Fruit fly (Drosophila melanogaster) whole organism, embryonic: ENCODE measurements around the gene Cyp18a1.

Experiments
- Adf1 ChIP-seq: fragments of 200-800 bp; sonication (Bioruptor generic); IDR thresholded peaks from 2 replicates; pipeline ENCODE4 v1.3.6; 2022; ENCODE audit warnings: missing biosample characterization, missing genetic modification characterization
- Antp ChIP-seq: fragments of 200-800 bp; sonication (Bioruptor generic); optimal IDR thresholded peaks from 3 replicates; lab custom pipeline; 2016; ENCODE audit warnings: missing biosample characterization, missing genetic modification characterization
- Atf-2 ChIP-seq: fragments of 200-800 bp; sonication (Bioruptor generic); optimal IDR thresholded peaks from 2 replicates; lab custom pipeline; 2016; ENCODE audit warnings: missing biosample characterization, missing genetic modification characterization
- BEAF-32 ChIP-seq: fragments of 200-800 bp; sonication (Bioruptor generic); optimal IDR thresholded peaks from 3 replicates; lab custom pipeline; 2017; ENCODE audit warnings: missing biosample characterization, missing genetic modification characterization, mild to moderate bottlenecking, moderate library complexity, missing genetic modification reagents
- Bgb ChIP-seq: fragments of 200-800 bp; sonication (Bioruptor generic); IDR thresholded peaks from 2 replicates; pipeline ENCODE4 v1.3.6; 2022; ENCODE audit warnings: missing biosample characterization, missing genetic modification characterization; ENCODE audit not compliant: partially characterized antibody
- Blimp-1 ChIP-seq: fragments of 200-800 bp; sonication (Bioruptor generic); optimal IDR thresholded peaks from 3 replicates; lab custom pipeline; 2018; ENCODE audit warnings: missing biosample characterization, missing genetic modification characterization, mild to moderate bottlenecking, moderate library complexity, missing genetic modification reagents
- BtbVII ChIP-seq: fragments of 200-800 bp; sonication (Bioruptor generic); optimal IDR thresholded peaks from 3 replicates; lab custom pipeline; 2017; ENCODE audit warnings: missing biosample characterization, mild to moderate bottlenecking, missing genetic modification characterization
- CG10543 ChIP-seq: fragments of 200-800 bp; sonication (Bioruptor generic); optimal IDR thresholded peaks from 3 replicates; lab custom pipeline; 2017; ENCODE audit warnings: missing biosample characterization, mild to moderate bottlenecking, missing genetic modification characterization, moderate library complexity
- CG11504 ChIP-seq: fragments of 200-800 bp; sonication (Bioruptor generic); optimal IDR thresholded peaks from 3 replicates; lab custom pipeline; 2019; ENCODE audit warnings: missing biosample characterization, mild to moderate bottlenecking, missing genetic modification characterization, moderate library complexity
- CG12769 ChIP-seq: fragments of 200-800 bp; sonication (Bioruptor generic); optimal IDR thresholded peaks from 2 replicates; lab custom pipeline; 2019; ENCODE audit warnings: missing biosample characterization, mild to moderate bottlenecking, missing genetic modification characterization, moderate library complexity
- CG13287 ChIP-seq: fragments of 200-800 bp; sonication (Bioruptor generic); IDR thresholded peaks from 2 replicates; pipeline ENCODE4 v1.3.6; 2022; ENCODE audit warnings: missing biosample characterization, missing genetic modification characterization; ENCODE audit not compliant: partially characterized antibody
- CG13424 ChIP-seq: fragments of 200-800 bp; sonication (Bioruptor generic); optimal IDR thresholded peaks from 2 replicates; lab custom pipeline; 2019; ENCODE audit warnings: missing biosample characterization, mild to moderate bottlenecking, missing genetic modification characterization, moderate library complexity
- CG14050 ChIP-seq: fragments of 200-800 bp; sonication (Bioruptor generic); IDR thresholded peaks from 3 replicates; pipeline ENCODE4 v1.3.6; 2022; ENCODE audit warnings: missing biosample characterization, missing genetic modification characterization
- CG1602 ChIP-seq: fragments of 200-800 bp; sonication (Bioruptor generic); optimal IDR thresholded peaks from 3 replicates; lab custom pipeline; 2016; ENCODE audit warnings: missing biosample characterization, missing genetic modification characterization
- CG16815 ChIP-seq: fragments of 200-800 bp; sonication (Bioruptor generic); optimal IDR thresholded peaks from 3 replicates; lab custom pipeline; 2017; ENCODE audit warnings: missing biosample characterization, mild to moderate bottlenecking, missing genetic modification characterization
- CG16863 ChIP-seq: fragments of 200-800 bp; sonication (Bioruptor generic); optimal IDR thresholded peaks from 3 replicates; lab custom pipeline; 2016; ENCODE audit warnings: missing biosample characterization, missing genetic modification characterization
- CG2875 ChIP-seq: fragments of 200-800 bp; sonication (Bioruptor generic); optimal IDR thresholded peaks from 2 replicates; lab custom pipeline; 2017; ENCODE audit warnings: missing biosample characterization, mild to moderate bottlenecking, missing genetic modification characterization, missing genetic modification reagents
- CG30020 ChIP-seq: fragments of 200-800 bp; optimal IDR thresholded peaks from 2 replicates; lab custom pipeline; 2019; ENCODE audit warnings: missing biosample characterization, mild to moderate bottlenecking, missing genetic modification characterization, moderate library complexity
- CG3163 ChIP-seq: fragments of 200-800 bp; sonication (Bioruptor generic); optimal IDR thresholded peaks from 3 replicates; lab custom pipeline; 2016; ENCODE audit warnings: missing biosample characterization, missing genetic modification characterization
- CG4328 ChIP-seq: fragments of 200-800 bp; sonication (Bioruptor generic); optimal IDR thresholded peaks from 3 replicates; lab custom pipeline; 2017; ENCODE audit warnings: missing biosample characterization, missing genetic modification reagents, missing genetic modification characterization
- CG5180 ChIP-seq: fragments of 200-800 bp; sonication (Bioruptor generic); optimal IDR thresholded peaks from 3 replicates; lab custom pipeline; 2017; ENCODE audit warnings: missing biosample characterization, missing genetic modification characterization, mild to moderate bottlenecking, moderate library complexity, missing genetic modification reagents
- CG6175 ChIP-seq: fragments of 200-800 bp; sonication (Bioruptor generic); IDR thresholded peaks from 3 replicates; pipeline ENCODE4 v1.3.6; 2022; ENCODE audit warnings: missing biosample characterization, missing genetic modification characterization
- CG7556 ChIP-seq: fragments of 200-800 bp; sonication (Bioruptor generic); optimal IDR thresholded peaks from 2 replicates; lab custom pipeline; 2017; ENCODE audit warnings: missing biosample characterization, mild to moderate bottlenecking, missing genetic modification characterization
- CG7745 ChIP-seq: fragments of 200-800 bp; sonication (Bioruptor generic); optimal IDR thresholded peaks from 2 replicates; lab custom pipeline; 2018; ENCODE audit warnings: missing biosample characterization, mild to moderate bottlenecking, missing genetic modification characterization, moderate library complexity
- CG8359 ChIP-seq: fragments of 200-800 bp; sonication (Bioruptor generic); optimal IDR thresholded peaks from 2 replicates; lab custom pipeline; 2017; ENCODE audit warnings: missing biosample characterization, mild to moderate bottlenecking, missing genetic modification characterization, borderline replicate concordance
- CG9727 ChIP-seq: fragments of 200-800 bp; sonication (Bioruptor generic); optimal IDR thresholded peaks from 3 replicates; lab custom pipeline; 2017; ENCODE audit warnings: missing biosample characterization, mild to moderate bottlenecking, missing genetic modification characterization
- D19B ChIP-seq: fragments of 200-800 bp; sonication (Bioruptor generic); optimal IDR thresholded peaks from 2 replicates; lab custom pipeline; 2017; ENCODE audit warnings: missing biosample characterization, mild to moderate bottlenecking, missing genetic modification characterization
- Deaf1 ChIP-seq: fragments of 200-800 bp; optimal IDR thresholded peaks from 3 replicates; lab custom pipeline; 2019; ENCODE audit warnings: missing biosample characterization, mild to moderate bottlenecking, missing genetic modification characterization, moderate library complexity
- HLH3B ChIP-seq: fragments of 200-800 bp; sonication (Bioruptor generic); IDR thresholded peaks from 2 replicates; pipeline ENCODE4 v1.3.6; 2022; ENCODE audit warnings: missing biosample characterization, missing genetic modification characterization
- Med ChIP-seq: fragments of 200-800 bp; sonication (Bioruptor generic); peaks from one replicate; lab custom pipeline; 2016; ENCODE audit warnings: missing biosample characterization, missing genetic modification characterization, mild to moderate bottlenecking, inconsistent platforms, moderate library complexity
- Mes4 ChIP-seq: fragments of 200-800 bp; sonication (Bioruptor generic); optimal IDR thresholded peaks from 2 replicates; lab custom pipeline; 2016; ENCODE audit warnings: missing biosample characterization, missing genetic modification characterization
- NFAT ChIP-seq: fragments of 200-800 bp; sonication (Bioruptor generic); IDR thresholded peaks from 2 replicates; pipeline ENCODE4 v1.3.6; 2022; ENCODE audit warnings: missing biosample characterization, missing genetic modification characterization
- Nf-YC ChIP-seq: fragments of 200-800 bp; optimal IDR thresholded peaks from 3 replicates; lab custom pipeline; 2019; ENCODE audit warnings: missing biosample characterization, mild to moderate bottlenecking, missing genetic modification characterization, moderate library complexity
- Ravus ChIP-seq: fragments of 200-800 bp; sonication (Bioruptor generic); IDR thresholded peaks from 2 replicates; pipeline ENCODE4 v1.3.6; 2022; ENCODE audit warnings: missing biosample characterization, missing genetic modification characterization
- crol ChIP-seq: fragments of 200-800 bp; sonication (Bioruptor generic); IDR thresholded peaks from 2 replicates; pipeline ENCODE4 v1.3.6; 2022; ENCODE audit warnings: missing biosample characterization, missing genetic modification characterization
- en ChIP-seq: fragments of 200-800 bp; sonication (Bioruptor generic); optimal IDR thresholded peaks from 2 replicates; lab custom pipeline; 2016; ENCODE audit warnings: missing biosample characterization, missing genetic modification characterization
- ewg ChIP-seq: fragments of 200-800 bp; sonication (Bioruptor generic); optimal IDR thresholded peaks from 3 replicates; lab custom pipeline; 2017; ENCODE audit warnings: mild to moderate bottlenecking, missing biosample characterization, missing genetic modification reagents, missing genetic modification characterization
- fru ChIP-seq: fragments of >200 bp; optimal IDR thresholded peaks from 2 replicates; lab custom pipeline; 2017
- kah ChIP-seq: fragments of 200-800 bp; sonication (Bioruptor generic); optimal IDR thresholded peaks from 2 replicates; lab custom pipeline; 2018; ENCODE audit warnings: missing biosample characterization, mild to moderate bottlenecking, missing genetic modification characterization
- klu ChIP-seq: fragments of 200-800 bp; sonication (Bioruptor generic); IDR thresholded peaks from 2 replicates; pipeline ENCODE4 v1.3.6; 2022; ENCODE audit warnings: missing biosample characterization, missing genetic modification characterization
- mld ChIP-seq: fragments of 200-800 bp; sonication (Bioruptor generic); IDR thresholded peaks from 3 replicates; pipeline ENCODE4 v1.3.6; 2022; ENCODE audit warnings: missing biosample characterization, missing genetic modification characterization; ENCODE audit not compliant: partially characterized antibody
- scrt ChIP-seq: fragments of 200-800 bp; sonication (Bioruptor generic); optimal IDR thresholded peaks from 2 replicates; lab custom pipeline; 2018; ENCODE audit warnings: missing biosample characterization, mild to moderate bottlenecking, missing genetic modification characterization, moderate library complexity
- sd ChIP-seq: fragments of 200-800 bp; sonication (Bioruptor generic); optimal IDR thresholded peaks from 3 replicates; lab custom pipeline; 2018; ENCODE audit warnings: missing biosample characterization, mild to moderate bottlenecking, missing genetic modification characterization, moderate library complexity
- tio ChIP-seq: fragments of 200-800 bp; sonication (Bioruptor generic); optimal IDR thresholded peaks from 2 replicates; lab custom pipeline; 2017; ENCODE audit warnings: missing biosample characterization, missing genetic modification characterization, inconsistent platforms
- vvl ChIP-seq: fragments of 200-800 bp; sonication (Bioruptor generic); IDR thresholded peaks from 2 replicates; pipeline ENCODE4 v1.3.6; 2022; ENCODE audit warnings: missing biosample characterization, missing genetic modification characterization
- z ChIP-seq: fragments of 200-800 bp; sonication (Bioruptor generic); IDR thresholded peaks from 3 replicates; pipeline ENCODE4 v1.3.6; 2022; ENCODE audit warnings: missing biosample characterization, missing genetic modification characterization

Cyp18a1 gene

DNA sequence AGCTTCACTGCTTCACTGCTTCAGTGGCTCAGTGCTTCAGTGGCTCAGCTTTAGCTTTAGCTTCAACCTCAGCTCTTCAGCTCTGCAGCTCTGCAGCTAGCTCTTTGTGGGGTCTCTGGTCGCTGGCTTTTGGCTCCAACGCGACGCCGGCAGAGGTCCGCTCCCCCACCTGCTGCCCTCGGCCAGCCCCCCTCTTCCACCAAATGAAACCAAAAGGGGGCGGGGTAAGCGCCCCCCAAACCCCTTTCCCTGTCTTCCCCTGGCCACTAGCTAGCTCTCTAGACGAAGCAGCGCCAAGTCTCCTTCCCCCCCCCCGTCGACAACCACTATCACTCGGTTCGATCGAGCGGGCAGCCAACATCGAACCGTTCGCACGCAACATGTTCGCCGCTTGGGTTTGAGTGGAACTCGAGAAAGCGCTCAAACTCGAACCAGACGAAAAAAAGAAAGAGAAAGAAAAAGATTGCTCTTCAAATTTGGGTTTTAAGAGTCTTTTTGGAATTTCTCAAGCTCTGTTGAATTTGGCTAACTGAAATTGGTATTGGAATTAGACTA lies at the start of gene Cyp18a1:
TSS of gene Cyp18a1 (minus strand) at position 95 of the 555 bp plus-strand sequence.
- TF ChIP-seq en (no peak), CG3163 (GFP tag; lab: Kevin White, UChicago) (peak; percentile 38), mld (GFP tag; lab: Robert Waterston, UW) (no peak), Bgb (peak; percentile 11; the same call in 1 of the 2 replicates), CG16815 (no peak), crol (GFP tag; lab: Robert Waterston, UW) (peak; percentile 99), Blimp-1 (GFP tag; lab: Kevin White, UChicago) (peak; percentile 36), Med (GFP tag; lab: Kevin White, UChicago) (peak; percentile 64), klu (GFP tag; lab: Robert Waterston, UW) (no peak), CG13424 (no peak), CG5180 (GFP tag; lab: Kevin White, UChicago) (peak; percentile 99), CG7556 (GFP tag; lab: Kevin White, UChicago) (no peak), CG12769 (tag; lab: Kevin White, UChicago) (peak; percentile 12), Adf1 (peak; percentile 82), CG13287 (GFP tag; lab: Robert Waterston, UW) (no peak), CG16863 (no peak), CG10543 (GFP tag; lab: Kevin White, UChicago) (peak; percentile 47), vvl (GFP tag; lab: Robert Waterston, UW) (0 out of 2 replicates have a peak, but pooled peaks have one; percentile 23), Deaf1 (tag; lab: Kevin White, UChicago) (peak; percentile 68), z (GFP tag; lab: Robert Waterston, UW) (peak; percentile 94), Mes4 (no peak), CG6175 (GFP tag; lab: Robert Waterston, UW) (peak; percentile 51; the same call in 1 of the 3 replicates), Atf-2 (GFP tag; lab: Kevin White, UChicago) (no peak)

DNA sequence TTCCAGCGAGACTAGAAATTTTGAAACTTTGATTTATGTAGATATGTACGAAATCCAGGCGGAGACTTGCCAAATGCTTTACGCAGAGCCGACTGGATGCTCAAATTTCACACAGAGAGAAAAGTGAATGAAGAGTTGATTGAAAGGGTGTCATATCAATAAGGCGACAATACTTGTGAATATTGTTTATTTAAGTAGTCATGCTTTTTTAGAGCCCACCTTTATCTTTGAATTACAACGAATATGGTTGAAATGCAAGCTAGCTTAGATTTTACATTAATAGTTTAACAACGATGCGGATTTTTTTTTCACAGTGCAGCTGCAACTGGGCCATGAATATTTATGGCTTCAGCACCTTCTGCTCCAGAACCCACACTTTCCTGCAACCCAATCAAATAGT lies 47.0 kb upstream of the Cyp18a1 start, which contains the start of gene CG6873:
TSS of gene CG6873 (minus strand) at position 101 of the 400 bp plus-strand sequence.
- TF ChIP-seq sd (tag; lab: Kevin White, UChicago) = no peak
- no peak for TF ChIP-seq tio

DNA sequence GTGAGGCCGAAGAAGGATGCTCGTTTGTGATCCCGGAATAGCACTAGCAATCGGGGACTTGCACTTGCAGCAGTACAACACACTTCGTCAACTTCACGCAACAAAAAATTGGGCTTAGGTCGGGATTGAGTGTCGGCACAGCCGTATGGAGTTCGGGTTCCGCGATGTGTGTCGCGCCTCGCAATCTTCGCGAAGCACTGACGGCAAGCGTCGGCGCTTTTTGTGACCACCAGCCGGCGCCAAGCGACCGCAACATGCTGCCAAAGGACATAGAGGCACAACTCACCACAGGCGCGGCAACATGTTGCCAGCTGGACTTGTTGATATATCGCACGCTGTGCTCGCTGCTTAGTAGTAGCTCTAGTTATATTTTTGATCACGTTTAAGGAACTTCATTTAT lies 33.4 kb upstream of the Cyp18a1 start, which contains the start of gene CCKLR-17D1:
TSS of gene CCKLR-17D1 (minus strand) at position 303 of the 400 bp plus-strand sequence.
- TF ChIP-seq kah (GFP tag; lab: Kevin White, UChicago) (no peak), Deaf1 (tag; lab: Kevin White, UChicago) (peak; percentile 73), NFAT (no peak), CG14050 (GFP tag; lab: Robert Waterston, UW) (no peak), fru (lab: Kevin White, UChicago) (no peak), CG4328 (no peak), CG2875 (GFP tag; lab: Kevin White, UChicago) (no peak), CG1602 (GFP tag; lab: Kevin White, UChicago) (no peak), BEAF-32 (no peak), Ravus (no peak), CG7745 (tag; lab: Kevin White, UChicago) (no peak), en (no peak), CG12769 (tag; lab: Kevin White, UChicago) (no peak), Antp (GFP tag; lab: Kevin White, UChicago) (no peak), D19B (GFP tag; lab: Kevin White, UChicago) (no peak), HLH3B (GFP tag; lab: Robert Waterston, UW) (no peak), CG9727 (GFP tag; lab: Kevin White, UChicago) (no peak), Nf-YC (tag; lab: Kevin White, UChicago) (no peak), z (GFP tag; lab: Robert Waterston, UW) (no peak), CG11504 (tag; lab: Kevin White, UChicago) (peak; percentile 94), CG8359 (GFP tag; lab: Kevin White, UChicago) (no peak), CG30020 (tag; lab: Kevin White, UChicago) (no peak), ewg (no peak), BtbVII (GFP tag; lab: Kevin White, UChicago) (no peak), scrt (GFP tag; lab: Kevin White, UChicago) (peak; percentile 26)
